Worm (Caenorhabditis elegans) whole organism, L4 larva: ENCODE data around the gene snr-4.

Experiments
- F10B5.3 ChIP-seq: sonication (generic microtip); optimal IDR thresholded peaks from 2 replicates; lab custom pipeline; 2016; ENCODE audit warnings: mild to moderate bottlenecking, missing genetic modification characterization, missing compliant biosample characterization
- F26F4.8 ChIP-seq: fragments of 200-800 bp; sonication (Bioruptor generic); conservative IDR thresholded peaks from 2 replicates; pipeline ENCODE4 v1.3.6; 2022; ENCODE audit warnings: missing genetic modification characterization, missing compliant biosample characterization
- F37D6.2 ChIP-seq: sonication (generic microtip); optimal IDR thresholded peaks from 2 replicates; lab custom pipeline; 2016; ENCODE audit warnings: mild to moderate bottlenecking, missing genetic modification characterization, missing compliant biosample characterization
- F49E8.2 ChIP-seq: sonication (generic microtip); optimal IDR thresholded peaks from 2 replicates; lab custom pipeline; 2016; ENCODE audit warnings: missing compliant biosample characterization, mild to moderate bottlenecking, missing genetic modification characterization, borderline replicate concordance
- Y105C5A.15 ChIP-seq: fragments of 200-800 bp; sonication (Bioruptor generic); IDR thresholded peaks from 2 replicates; pipeline ENCODE4 v1.3.6; 2022; ENCODE audit warnings: missing genetic modification characterization, missing compliant biosample characterization
- Y48G9A.11 ChIP-seq: fragments of 200-800 bp; sonication (Bioruptor generic); IDR thresholded peaks from 2 replicates; pipeline ENCODE4 v1.3.6; 2022; ENCODE audit warnings: missing genetic modification reagents, missing genetic modification characterization, missing compliant biosample characterization
- ZK546.5 ChIP-seq, 2 experiments: sonication (generic microtip); optimal IDR thresholded peaks; 2 replicates each; lab custom pipeline; 2017; ENCODE audit warnings: missing biosample characterization in 2 of 2, missing genetic modification characterization in 2 of 2
- aha-1 ChIP-seq: fragments of 150-350 bp; peaks from one replicate; lab custom pipeline; 2014; ENCODE audit warnings: missing biosample characterization, missing genetic modification characterization
- ceh-20 ChIP-seq: fragments of 200-800 bp; sonication (Bioruptor generic); IDR thresholded peaks from 2 replicates; pipeline ENCODE4 v1.3.6; 2022; ENCODE audit warnings: missing genetic modification reagents, missing genetic modification characterization, missing compliant biosample characterization
- ceh-44 ChIP-seq: fragments of 200-800 bp; sonication (Bioruptor generic); IDR thresholded peaks from 2 replicates; pipeline ENCODE4 v1.3.6; 2022; ENCODE audit warnings: missing genetic modification reagents, missing genetic modification characterization, missing compliant biosample characterization
- ces-1 ChIP-seq: fragments of 150-350 bp; sonication (generic microtip); optimal IDR thresholded peaks from 4 replicates; lab custom pipeline; 2014; ENCODE audit warnings: missing biosample characterization, missing genetic modification reagents, missing genetic modification characterization
- cey-2 ChIP-seq: sonication (generic microtip); optimal IDR thresholded peaks from 3 replicates; lab custom pipeline; 2017; ENCODE audit warnings: missing genetic modification characterization, mild to moderate bottlenecking, missing compliant biosample characterization, antibody characterized with exemption, borderline replicate concordance; ENCODE audit not compliant: insufficient read depth
- ctbp-1 ChIP-seq: fragments of 200-800 bp; sonication (Bioruptor generic); IDR thresholded peaks from 2 replicates; pipeline ENCODE4 v1.3.6; 2022; ENCODE audit warnings: missing genetic modification reagents, missing genetic modification characterization, missing compliant biosample characterization
- daf-16 ChIP-seq, 3 experiments: sonication (generic microtip); optimal IDR thresholded peaks; 2 replicates each; lab custom pipeline; 2016 to 2017; ENCODE audit warnings: missing genetic modification characterization in 3 of 3, missing genetic modification reagents in 3 of 3, mild to moderate bottlenecking in 2 of 3, missing compliant biosample characterization in 2 of 3, missing biosample characterization in 1 of 3, moderate library complexity in 1 of 3
- dmd-6 ChIP-seq: fragments of 200-800 bp; sonication (Bioruptor generic); IDR thresholded peaks from 2 replicates; pipeline ENCODE4 v1.3.6; 2022; ENCODE audit warnings: missing genetic modification reagents, missing genetic modification characterization, missing compliant biosample characterization
- dmd-8 ChIP-seq: fragments of 200-800 bp; sonication (Bioruptor generic); IDR thresholded peaks from 2 replicates; pipeline ENCODE4 v1.3.6; 2022; ENCODE audit warnings: missing genetic modification characterization, missing compliant biosample characterization
- dpl-1 ChIP-seq: fragments of 150-350 bp; optimal IDR thresholded peaks from 2 replicates; lab custom pipeline; 2014; ENCODE audit warnings: missing biosample characterization, missing genetic modification reagents, missing genetic modification characterization
- duxl-1 ChIP-seq: sonication (generic microtip); optimal IDR thresholded peaks from 2 replicates; lab custom pipeline; 2016; ENCODE audit warnings: mild to moderate bottlenecking, missing genetic modification characterization, moderate library complexity, missing compliant biosample characterization; ENCODE audit not compliant: poor library complexity
- dve-1 ChIP-seq: sonication (generic microtip); optimal IDR thresholded peaks from 2 replicates; lab custom pipeline; 2017; ENCODE audit warnings: antibody characterized with exemption, mild to moderate bottlenecking, missing genetic modification characterization, missing compliant biosample characterization; ENCODE audit not compliant: insufficient read depth
- fkh-10 ChIP-seq: fragments of 150-350 bp; optimal IDR thresholded peaks from 2 replicates; lab custom pipeline; 2014; ENCODE audit warnings: missing biosample characterization, missing genetic modification reagents, missing genetic modification characterization
- gei-8 ChIP-seq: fragments of 200-800 bp; sonication (Bioruptor generic); optimal IDR thresholded peaks from 2 replicates; lab custom pipeline; 2018; ENCODE audit warnings: mild to moderate bottlenecking, missing genetic modification characterization, missing compliant biosample characterization
- hif-1 ChIP-seq, 2 experiments: sonication (generic microtip); optimal IDR thresholded peaks; 2 replicates each; lab custom pipeline; 2016 to 2017; ENCODE audit warnings: missing compliant biosample characterization in 2 of 2, missing genetic modification characterization in 2 of 2, missing genetic modification reagents in 2 of 2, missing genotype in 2 of 2, mild to moderate bottlenecking in 1 of 2
- hlh-11 ChIP-seq: fragments of 200-800 bp; sonication (Bioruptor generic); optimal IDR thresholded peaks from 2 replicates; lab custom pipeline; 2018; ENCODE audit warnings: mild to moderate bottlenecking, missing genetic modification characterization, missing compliant biosample characterization
- hmg-1.1 ChIP-seq: fragments of 200-800 bp; sonication (Bioruptor generic); IDR thresholded peaks from 2 replicates; pipeline ENCODE4 v1.3.6; 2022; ENCODE audit warnings: missing genetic modification reagents, missing genetic modification characterization, missing compliant biosample characterization
- jun-1 ChIP-seq: fragments of 150-350 bp; optimal IDR thresholded peaks from 2 replicates; lab custom pipeline; 2014; ENCODE audit warnings: missing biosample characterization, missing genetic modification reagents, missing genetic modification characterization
- lin-1 ChIP-seq: fragments of 200-800 bp; sonication (Bioruptor generic); IDR thresholded peaks from 2 replicates; pipeline ENCODE4 v1.3.6; 2022; ENCODE audit warnings: missing genetic modification reagents, missing genetic modification characterization, missing compliant biosample characterization
- lin-38 ChIP-seq: fragments of 200-800 bp; sonication (Bioruptor generic); IDR thresholded peaks from 2 replicates; pipeline ENCODE4 v1.3.6; 2022; ENCODE audit warnings: missing genetic modification reagents, missing genetic modification characterization, missing compliant biosample characterization
- lir-3 ChIP-seq: sonication (generic microtip); optimal IDR thresholded peaks from 2 replicates; lab custom pipeline; 2016; ENCODE audit warnings: mild to moderate bottlenecking, missing genetic modification characterization, missing compliant biosample characterization
- lsy-2 ChIP-seq, 2 experiments: fragments of 150-350 bp in 1 of 2; sonication (generic microtip) in 1 of 2; optimal IDR thresholded peaks; 2 replicates each; lab custom pipeline; 2014 to 2017; ENCODE audit warnings: missing biosample characterization in 2 of 2, missing genetic modification characterization in 2 of 2
- madf-9 ChIP-seq: fragments of 200-800 bp; sonication (Bioruptor generic); conservative IDR thresholded peaks from 2 replicates; pipeline ENCODE4 v1.3.6; 2022; ENCODE audit warnings: missing genetic modification reagents, missing genetic modification characterization, missing compliant biosample characterization
- mdl-1 ChIP-seq, 2 experiments: fragments of 150-350 bp in 1 of 2; sonication (generic microtip) in 1 of 2; optimal IDR thresholded peaks; 2 replicates each; lab custom pipeline; 2014 to 2017; ENCODE audit warnings: missing biosample characterization in 2 of 2, missing genetic modification characterization in 2 of 2
- mep-1 ChIP-seq: fragments of 150-350 bp; sonication (generic microtip); optimal IDR thresholded peaks from 3 replicates; lab custom pipeline; 2014; ENCODE audit warnings: missing biosample characterization, missing genetic modification characterization
- nhr-28 ChIP-seq: fragments of 150-350 bp; optimal IDR thresholded peaks from 2 replicates; lab custom pipeline; 2014; ENCODE audit warnings: missing biosample characterization, missing genetic modification characterization
- nhr-41 ChIP-seq: fragments of 200-800 bp; sonication (Bioruptor generic); IDR thresholded peaks from 2 replicates; pipeline ENCODE4 v1.3.6; 2022; ENCODE audit warnings: missing genetic modification reagents, missing genetic modification characterization, missing compliant biosample characterization
- nhr-6 ChIP-seq: fragments of 150-350 bp; optimal IDR thresholded peaks from 2 replicates; lab custom pipeline; 2014; ENCODE audit warnings: missing biosample characterization, missing genetic modification characterization
- nhr-76 ChIP-seq: fragments of 150-350 bp; optimal IDR thresholded peaks from 2 replicates; lab custom pipeline; 2014; ENCODE audit warnings: missing biosample characterization, missing genetic modification characterization
- pqm-1 ChIP-seq: sonication (generic microtip); optimal IDR thresholded peaks from 2 replicates; lab custom pipeline; 2017; ENCODE audit warnings: missing biosample characterization, missing genetic modification characterization
- skn-1 ChIP-seq: fragments of 150-350 bp; optimal IDR thresholded peaks from 2 replicates; lab custom pipeline; 2014; ENCODE audit warnings: missing biosample characterization, missing genetic modification characterization
- spr-3 ChIP-seq: fragments of 200-800 bp; sonication (Bioruptor generic); optimal IDR thresholded peaks from 2 replicates; lab custom pipeline; 2018; ENCODE audit warnings: mild to moderate bottlenecking, missing genetic modification characterization, missing compliant biosample characterization
- unc-130 ChIP-seq: sonication (generic microtip); optimal IDR thresholded peaks from 2 replicates; lab custom pipeline; 2016; ENCODE audit warnings: missing genetic modification reagents, missing genetic modification characterization, missing compliant biosample characterization
- unc-39 ChIP-seq: sonication (generic microtip); optimal IDR thresholded peaks from 2 replicates; lab custom pipeline; 2017; ENCODE audit warnings: missing biosample characterization, missing genetic modification characterization
- zip-11 ChIP-seq: fragments of 200-800 bp; sonication (Bioruptor generic); IDR thresholded peaks from 2 replicates; pipeline ENCODE4 v1.3.6; 2022; ENCODE audit warnings: missing genetic modification characterization, missing compliant biosample characterization
- ztf-7 ChIP-seq: fragments of 150-350 bp; optimal IDR thresholded peaks from 2 replicates; lab custom pipeline; 2014; ENCODE audit warnings: missing biosample characterization, missing genetic modification characterization

The snr-4 gene

DNA sequence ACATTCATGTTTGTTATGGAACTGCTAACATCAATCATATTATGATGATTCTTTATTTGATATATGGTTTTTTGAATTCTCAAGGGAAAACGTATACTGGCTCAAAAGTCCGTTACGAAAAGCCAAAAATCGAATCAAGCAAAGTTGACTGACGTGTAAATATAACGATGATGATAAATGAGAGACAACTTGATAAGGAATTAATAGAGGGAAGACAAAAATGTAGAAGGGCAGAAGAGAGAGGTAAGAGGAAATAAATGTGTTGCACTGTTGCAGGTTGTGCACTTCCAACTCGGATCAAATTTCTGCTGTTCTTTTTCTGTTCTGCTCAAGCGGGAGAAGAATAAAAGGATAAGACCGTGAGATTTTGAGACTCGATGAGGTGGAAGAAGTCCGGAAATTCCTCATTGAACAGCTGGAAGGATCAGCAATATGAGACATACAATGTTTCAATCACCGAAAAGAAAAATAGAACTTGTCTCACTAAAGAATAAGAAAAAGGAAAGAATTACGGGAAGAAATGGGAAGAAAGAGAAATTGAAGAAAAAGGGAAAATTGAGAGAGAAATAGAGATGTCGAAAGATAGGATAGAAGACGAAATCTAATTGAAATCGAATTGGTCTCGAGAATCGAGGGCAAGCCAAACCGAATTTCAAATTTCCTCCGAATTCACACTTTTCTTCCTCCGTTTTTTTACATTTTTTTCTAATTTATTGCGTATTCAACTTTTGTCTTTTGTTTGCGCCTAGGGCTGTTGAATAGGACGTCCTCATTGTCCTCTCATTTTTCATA, 6.8 kb upstream of the snr-4 start:
- TF ChIP-seq hmg-1.1 (GFP tag; lab: Robert Waterston, UW), result no peak
- no peak for TF ChIP-seq duxl-1
- peak in 1 of 2 experiments; percentile 26 for TF ChIP-seq lsy-2 (tag; optimal IDR thresholded peaks at IDR 0.05; lab: Kevin White, UChicago)
- no peak for TF ChIP-seq spr-3
- peak; percentile 69 for TF ChIP-seq ceh-20 (GFP tag; lab: Robert Waterston, UW)
- TF ChIP-seq ctbp-1, result no peak
- TF ChIP-seq nhr-76 (tag; lab: Kevin White, UChicago), result no peak
- TF ChIP-seq mep-1 (tag; lab: Kevin White, UChicago), result no peak
- peak; percentile 0 for TF ChIP-seq hlh-11
- no peak for TF ChIP-seq F26F4.8
- peak; percentile 62 for TF ChIP-seq ces-1 (GFP tag; lab: Kevin White, UChicago)
- no peak for TF ChIP-seq ceh-44 (GFP tag; lab: Robert Waterston, UW)
- no peak for TF ChIP-seq lin-38 (GFP tag; lab: Robert Waterston, UW)
- peak; percentile 25 for TF ChIP-seq nhr-28 (tag; lab: Kevin White, UChicago)
- no peak for TF ChIP-seq unc-130 (GFP tag; lab: Kevin White, UChicago)
- TF ChIP-seq ztf-7 (tag; lab: Kevin White, UChicago), result no peak
- no peak for TF ChIP-seq daf-16 (GFP tag; optimal IDR thresholded peaks at IDR 0.05; lab: Kevin White, UChicago)
- peak; percentile 22 for TF ChIP-seq daf-16 (tag; optimal IDR thresholded peaks at IDR 0.05; lab: Kevin White, UChicago)
- peak; percentile 61 for TF ChIP-seq pqm-1 (tag; lab: Kevin White, UChicago)
- TF ChIP-seq dmd-6 (GFP tag; lab: Robert Waterston, UW), result peak; percentile 62
- TF ChIP-seq dve-1 (tag; lab: Kevin White, UChicago), result no peak
- no peak for TF ChIP-seq zip-11
- peak; percentile 3 for TF ChIP-seq aha-1
- no peak for TF ChIP-seq Y105C5A.15 (GFP tag; lab: Robert Waterston, UW)
- no peak for TF ChIP-seq F37D6.2
- no peak for TF ChIP-seq gei-8
- TF ChIP-seq skn-1 (tag; lab: Kevin White, UChicago), result no peak
- TF ChIP-seq madf-9, result no peak
- no peak for TF ChIP-seq jun-1 (tag; lab: Kevin White, UChicago)
- peak; percentile 48 for TF ChIP-seq fkh-10
- no peak for TF ChIP-seq dmd-8 (GFP tag; lab: Robert Waterston, UW)
- TF ChIP-seq nhr-6 (tag; lab: Kevin White, UChicago), result peak; percentile 65
- TF ChIP-seq F49E8.2 (tag; lab: Kevin White, UChicago), result no peak
- TF ChIP-seq lin-1 (GFP tag; lab: Robert Waterston, UW), result no peak
- TF ChIP-seq unc-39 (tag; lab: Kevin White, UChicago), result no peak
- peak; percentile 4 for TF ChIP-seq dpl-1 (GFP tag; lab: Kevin White, UChicago)
- TF ChIP-seq nhr-41, result no peak

DNA sequence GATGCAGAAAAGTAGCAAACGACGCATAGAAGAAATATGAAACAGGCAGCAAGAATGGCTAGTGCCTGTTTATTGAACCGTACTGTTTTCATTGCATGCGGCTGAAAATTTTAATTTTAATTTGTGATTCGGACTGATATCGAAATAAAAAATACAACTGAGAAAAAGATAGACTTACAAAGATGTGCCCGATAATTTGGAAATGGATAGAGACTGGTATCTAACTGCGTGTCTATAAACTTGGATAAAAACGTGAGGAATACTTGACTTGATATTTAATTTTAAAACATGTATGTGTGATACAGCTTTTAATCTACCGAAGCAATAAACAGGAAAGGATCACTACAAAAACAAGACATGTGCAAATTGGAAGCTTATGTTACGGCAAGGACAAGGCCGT, 5.9 kb upstream of the snr-4 start, which contains the start of gene mans-2:
Gene mans-2, minus strand, starts transcription at position 101 of the 400 bp plus-strand sequence.
- TF ChIP-seq nhr-41 (no peak), lin-38 (GFP tag; lab: Robert Waterston, UW) (no peak), ZK546.5 (tag; optimal IDR thresholded peaks at IDR 0.05; lab: Kevin White, UChicago) (no peak), F10B5.3 (tag; lab: Kevin White, UChicago) (no peak), nhr-28 (tag; lab: Kevin White, UChicago) (no peak), F37D6.2 (no peak), hlh-11 (no peak), hif-1 (tag; optimal IDR thresholded peaks at IDR 0.05; lab: Kevin White, UChicago) (no peak), dmd-6 (GFP tag; lab: Robert Waterston, UW) (no peak), Y48G9A.11 (no peak), lir-3 (no peak), cey-2 (tag; lab: Kevin White, UChicago) (no peak), F26F4.8 (no peak), F49E8.2 (tag; lab: Kevin White, UChicago) (no peak), dmd-8 (GFP tag; lab: Robert Waterston, UW) (no peak), mdl-1 (tag; optimal IDR thresholded peaks at IDR 0.05; lab: Kevin White, UChicago) (no peak), ceh-44 (GFP tag; lab: Robert Waterston, UW) (no peak), duxl-1 (no peak)
